Worm (Caenorhabditis elegans): ENCODE measurements around the gene T20D4.3.

- TF ChIP-seq skn-1 (tag; optimal IDR thresholded peaks at IDR 0.05) (no peak), R02D3.7 (tag; optimal IDR thresholded peaks at IDR 0.05) (no peak), blmp-1 (tag; optimal IDR thresholded peaks at IDR 0.05; ENCODE audit: insufficient read depth) (no peak), unc-39 (tag; optimal IDR thresholded peaks at IDR 0.05) (no peak), lin-11 (tag; optimal IDR thresholded peaks at IDR 0.05) (no peak), fos-1 (tag; optimal IDR thresholded peaks at IDR 0.05) (no peak)
Measured at ce11 chrV:3426076-3426475, 8.0 kb downstream of the T20D4.3 start, which contains the start of gene srab-22.

Data from whole organism, L2 larva.